Worm (Caenorhabditis elegans): ENCODE data around the gene rab-28.
A peak's percentile ranks its signal among the peaks of the same experiment; 100 is the strongest.
"Not testable (repeated sequence)": the region's sequence is repeated elsewhere in the genome, so short reads cannot be mapped to it uniquely, and the experiment has no call there.

rab-28 gene

DNA sequence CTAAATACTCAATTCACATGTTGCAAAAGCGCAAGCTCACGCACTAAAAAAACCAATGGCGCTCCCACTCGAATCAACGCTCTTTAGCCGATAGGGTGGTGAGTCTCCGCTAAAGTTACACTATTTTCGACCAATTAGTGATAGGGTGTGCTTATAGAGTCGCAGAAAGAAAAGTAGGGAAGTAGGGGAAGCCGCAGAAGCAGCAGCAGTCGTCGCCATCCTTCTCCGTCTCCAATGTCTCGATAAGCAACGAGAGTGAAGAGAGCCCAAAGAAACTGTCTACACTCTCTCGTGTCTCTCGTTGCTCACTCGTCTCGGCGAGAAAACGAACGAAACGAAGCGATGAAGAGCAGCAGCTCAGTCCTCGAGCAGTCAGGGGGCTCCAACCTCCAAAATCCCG lies 47.1 kb downstream of the rab-28 start (continued):
- TF ChIP-seq nhr-42 (GFP tag; IDR thresholded peaks at IDR 0.05) (0 out of 2 replicates have a peak, but pooled peaks have one; percentile 33), egl-43 (GFP tag; IDR thresholded peaks at IDR 0.05) (peak; percentile 82), lsy-2 (tag; optimal IDR thresholded peaks at IDR 0.05) (peak in 1 of 2 experiments; percentile 63), vab-7 (GFP tag; IDR thresholded peaks at IDR 0.05) (peak; percentile 52; the same call in 1 of the 2 replicates), unc-62 (GFP tag; optimal IDR thresholded peaks at IDR 0.05 in 1 of 2) (peak in 1 of 2 experiments; percentile 14), unc-62 (tag; optimal IDR thresholded peaks at IDR 0.05) (no peak), saeg-2 (GFP tag; IDR thresholded peaks at IDR 0.05) (0 out of 2 replicates have a peak, but pooled peaks have one; percentile 8), nhr-11 (tag; optimal IDR thresholded peaks at IDR 0.05) (peak; percentile 73), aha-1 (tag) (peak; percentile 97), F44E2.7 (GFP tag; IDR thresholded peaks at IDR 0.05) (no peak), unc-39 (tag; optimal IDR thresholded peaks at IDR 0.05) (no peak)

DNA sequence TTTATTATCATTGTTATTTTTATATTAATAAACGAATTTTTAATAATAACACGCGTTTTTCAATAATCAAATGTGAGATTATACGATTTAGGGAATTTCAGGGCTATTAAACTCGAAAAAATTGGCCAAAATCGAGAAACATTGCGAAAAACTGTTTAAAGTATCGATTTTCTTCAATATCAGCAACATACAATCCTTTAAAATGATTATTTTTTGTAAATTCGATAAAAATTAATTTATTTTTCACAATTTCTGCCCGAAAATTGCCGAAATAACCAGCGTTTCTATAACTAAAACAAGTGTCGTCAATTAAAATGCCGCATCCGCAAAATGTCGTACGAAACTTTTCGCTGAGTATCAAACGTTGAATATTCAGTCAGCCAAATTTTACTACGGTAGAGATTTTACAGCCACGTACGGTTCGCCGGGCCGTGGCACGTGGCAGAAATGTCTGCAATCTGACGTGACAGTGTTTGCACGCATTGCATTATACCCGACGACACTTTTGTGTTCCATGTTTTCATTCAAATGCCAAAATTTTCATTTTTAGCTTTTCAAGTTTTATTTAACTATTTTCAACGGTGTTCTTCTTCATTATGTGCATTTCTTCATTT lies 47.7 kb downstream of the rab-28 start:
- TF ChIP-seq php-3 (GFP tag; IDR thresholded peaks at IDR 0.05) (peak; percentile 95), Y75B8A.6 (GFP tag; IDR thresholded peaks at IDR 0.05) (peak; percentile 92), ceh-20 (GFP tag; IDR thresholded peaks at IDR 0.05) (peak; percentile 95), dmd-6 (GFP tag; IDR thresholded peaks at IDR 0.05) (peak; percentile 98), vab-7 (GFP tag; IDR thresholded peaks at IDR 0.05) (peak; percentile 89), mdt-29 (GFP tag; IDR thresholded peaks at IDR 0.05) (peak; percentile 97), mes-2 (tag; optimal IDR thresholded peaks at IDR 0.05; ENCODE audit: poor library complexity, severe bottlenecking) (peak; percentile 81), lsy-2 (tag; optimal IDR thresholded peaks at IDR 0.05) (peak in 1 of 2 experiments; percentile 33), ctbp-1 (GFP tag; IDR thresholded peaks at IDR 0.05) (peak; percentile 84), F49E8.2 (tag; optimal IDR thresholded peaks at IDR 0.05; ENCODE audit: borderline replicate concordance) (peak; percentile 93), unc-130 (GFP tag; optimal IDR thresholded peaks at IDR 0.05) (peak; percentile 66), nhr-42 (GFP tag; IDR thresholded peaks at IDR 0.05) (peak; percentile 98), lin-38 (GFP tag; IDR thresholded peaks at IDR 0.05) (peak; percentile 97), dmd-8 (GFP tag; IDR thresholded peaks at IDR 0.05) (peak; percentile 86), zfp-3 (GFP tag; conservative IDR thresholded peaks at IDR 0.05) (peak; percentile 98), nhr-102 (tag; optimal IDR thresholded peaks at IDR 0.05) (peak; percentile 80), daf-19 (GFP tag; conservative IDR thresholded peaks at IDR 0.05) (peak; percentile 94), D1046.2 (GFP tag; IDR thresholded peaks at IDR 0.05) (peak; percentile 96), F44E2.7 (GFP tag; IDR thresholded peaks at IDR 0.05) (peak; percentile 83), lin-1 (GFP tag; IDR thresholded peaks at IDR 0.05) (peak; percentile 95), pha-4 (GFP tag; IDR thresholded peaks at IDR 0.05) (peak; percentile 93), ZK337.2 (GFP tag; IDR thresholded peaks at IDR 0.05) (peak; percentile 96), duxl-1 (tag; optimal IDR thresholded peaks at IDR 0.05; ENCODE audit: poor library complexity) (peak; percentile 56), tra-1 (GFP tag; IDR thresholded peaks at IDR 0.05) (peak; percentile 99), tag-97 (GFP tag; IDR thresholded peaks at IDR 0.05) (peak; percentile 89; the same call in 1 of the 2 replicates), zip-11 (GFP tag; IDR thresholded peaks at IDR 0.05) (0 out of 2 replicates have a peak, but pooled peaks have one; percentile 56), dmd-9 (GFP tag; IDR thresholded peaks at IDR 0.05) (peak; percentile 96), snpc-1.2 (GFP tag; IDR thresholded peaks at IDR 0.05) (peak; percentile 99), lim-7 (GFP tag; IDR thresholded peaks at IDR 0.05) (0 out of 2 replicates have a peak, but pooled peaks have one; percentile 45), arid-1 (GFP tag; conservative IDR thresholded peaks at IDR 0.05) (peak; percentile 97), mxl-2 (GFP tag; conservative IDR thresholded peaks at IDR 0.05) (peak; percentile 89), saeg-2 (GFP tag; IDR thresholded peaks at IDR 0.05) (peak; percentile 96), dve-1 (tag; optimal IDR thresholded peaks at IDR 0.05; ENCODE audit: insufficient read depth) (peak; percentile 31), aha-1 (tag) (peak; percentile 9), ceh-44 (GFP tag; IDR thresholded peaks at IDR 0.05) (peak; percentile 97), madf-9 (GFP tag; conservative IDR thresholded peaks at IDR 0.05) (peak; percentile 95), spr-1 (tag; optimal IDR thresholded peaks at IDR 0.05) (peak; percentile 29), nhr-48 (tag; optimal IDR thresholded peaks at IDR 0.05) (peak; percentile 11), nhr-41 (GFP tag; IDR thresholded peaks at IDR 0.05) (peak; percentile 71; the same call in 1 of the 2 replicates), Y105C5A.15 (GFP tag; IDR thresholded peaks at IDR 0.05) (0 out of 2 replicates have a peak, but pooled peaks have one; percentile 72)
- not testable (repeated sequence) for TF ChIP-seq pha-4 (tag; optimal IDR thresholded peaks at IDR 0.05)

Measured in whole organism, L4 larva.